Worm (Caenorhabditis elegans) whole organism, young adult: ENCODE data around the gene srsx-18.

Experiments
- B0336.3 ChIP-seq: fragments of 200-800 bp; sonication (Bioruptor generic); IDR thresholded peaks from 2 replicates; pipeline ENCODE4 v1.3.6; 2022; ENCODE audit warnings: missing genetic modification characterization, missing compliant biosample characterization
- C06A6.2 ChIP-seq: fragments of 200-800 bp; sonication (Bioruptor generic); conservative IDR thresholded peaks from 2 replicates; pipeline ENCODE4 v1.3.6; 2022; ENCODE audit warnings: missing genetic modification characterization, missing compliant biosample characterization
- F39B2.1 ChIP-seq: fragments of 200-800 bp; sonication (Bioruptor generic); IDR thresholded peaks from 2 replicates; pipeline ENCODE4 v1.3.6; 2022; ENCODE audit warnings: missing genetic modification reagents, missing genetic modification characterization, missing compliant biosample characterization
- F52B5.7 ChIP-seq: sonication (generic microtip); optimal IDR thresholded peaks from 2 replicates; lab custom pipeline; 2016; ENCODE audit warnings: mild to moderate bottlenecking, missing genetic modification characterization, missing compliant biosample characterization
- F55B11.4 ChIP-seq: sonication (generic microtip); optimal IDR thresholded peaks from 2 replicates; lab custom pipeline; 2016; ENCODE audit warnings: missing compliant biosample characterization, missing genetic modification characterization, borderline replicate concordance; ENCODE audit not compliant: insufficient read depth
- Y53F4B.3 ChIP-seq: fragments of 200-800 bp; sonication (Bioruptor generic); IDR thresholded peaks from 2 replicates; pipeline ENCODE4 v1.3.6; 2022; ENCODE audit warnings: missing genetic modification reagents, missing genetic modification characterization, missing compliant biosample characterization
- Y56A3A.18 ChIP-seq: fragments of 200-800 bp; sonication (Bioruptor generic); IDR thresholded peaks from 2 replicates; pipeline ENCODE4 v1.3.6; 2022; ENCODE audit warnings: missing genetic modification reagents, missing genetic modification characterization, missing compliant biosample characterization
- Y79H2A.3 ChIP-seq: fragments of 200-800 bp; sonication (Bioruptor generic); conservative IDR thresholded peaks from 2 replicates; pipeline ENCODE4 v1.3.6; 2022; ENCODE audit warnings: missing genetic modification reagents, missing genetic modification characterization, missing compliant biosample characterization
- Y95B8A.8 ChIP-seq: fragments of 200-800 bp; sonication (Bioruptor generic); IDR thresholded peaks from 2 replicates; pipeline ENCODE4 v1.3.6; 2022; ENCODE audit warnings: missing genetic modification reagents, missing genetic modification characterization, missing compliant biosample characterization
- akir-1 ChIP-seq: fragments of 200-800 bp; sonication (Bioruptor generic); optimal IDR thresholded peaks from 2 replicates; lab custom pipeline; 2018; ENCODE audit warnings: mild to moderate bottlenecking, missing genetic modification characterization, moderate library complexity, missing compliant biosample characterization
- athp-1 ChIP-seq: sonication (generic microtip); optimal IDR thresholded peaks from 2 replicates; lab custom pipeline; 2017; ENCODE audit warnings: mild to moderate bottlenecking, missing genetic modification characterization, missing compliant biosample characterization
- attf-5 ChIP-seq: fragments of 200-800 bp; sonication (Bioruptor generic); optimal IDR thresholded peaks from 2 replicates; lab custom pipeline; 2018; ENCODE audit warnings: mild to moderate bottlenecking, missing genetic modification characterization, missing compliant biosample characterization
- attf-6 ChIP-seq: fragments of 200-800 bp; sonication (Bioruptor generic); IDR thresholded peaks from 2 replicates; pipeline ENCODE4 v1.3.6; 2022; ENCODE audit warnings: missing genetic modification reagents, missing genetic modification characterization, missing compliant biosample characterization
- ccch-3 ChIP-seq: fragments of 200-800 bp; sonication (Bioruptor generic); optimal IDR thresholded peaks from 2 replicates; lab custom pipeline; 2018; ENCODE audit warnings: mild to moderate bottlenecking, missing genetic modification characterization, missing compliant biosample characterization
- cebp-1 ChIP-seq, 2 experiments: fragments of 200-800 bp in 1 of 2; sonication (Bioruptor generic) in 1 of 2; sonication (generic microtip) in 1 of 2; IDR thresholded peaks in 1 of 2; optimal IDR thresholded peaks in 1 of 2; 2 replicates each; pipeline versions ENCODE4 v1.3.6 to Lab custom; 2017 to 2022; ENCODE audit warnings: missing compliant biosample characterization in 2 of 2, missing genetic modification characterization in 2 of 2, mild to moderate bottlenecking in 1 of 2, missing genetic modification reagents in 1 of 2, moderate library complexity in 1 of 2
- cebp-2 ChIP-seq: fragments of 200-800 bp; sonication (Bioruptor generic); IDR thresholded peaks from 2 replicates; pipeline ENCODE4 v1.3.6; 2022; ENCODE audit warnings: missing genetic modification characterization, missing compliant biosample characterization
- ceh-40 ChIP-seq: fragments of 200-800 bp; sonication (Bioruptor generic); IDR thresholded peaks from 2 replicates; pipeline ENCODE4 v1.3.6; 2022; ENCODE audit warnings: missing genetic modification characterization, missing compliant biosample characterization
- egl-18 ChIP-seq: fragments of 200-800 bp; sonication (Bioruptor generic); IDR thresholded peaks from 2 replicates; pipeline ENCODE4 v1.3.6; 2022; ENCODE audit warnings: missing genetic modification reagents, missing genetic modification characterization, missing compliant biosample characterization
- ets-4 ChIP-seq: fragments of 200-800 bp; sonication (Bioruptor generic); optimal IDR thresholded peaks from 2 replicates; lab custom pipeline; 2018; ENCODE audit warnings: mild to moderate bottlenecking, missing genetic modification characterization, missing compliant biosample characterization
- gei-17 ChIP-seq: fragments of 200-800 bp; sonication (Bioruptor generic); optimal IDR thresholded peaks from 2 replicates; lab custom pipeline; 2018; ENCODE audit warnings: mild to moderate bottlenecking, missing genetic modification characterization, missing compliant biosample characterization
- hlh-26 ChIP-seq: fragments of 200-800 bp; sonication (Bioruptor generic); conservative IDR thresholded peaks from 2 replicates; pipeline ENCODE4 v1.3.6; 2022; ENCODE audit warnings: missing genetic modification reagents, missing genetic modification characterization, missing compliant biosample characterization
- hmg-1.2 ChIP-seq: fragments of 200-800 bp; sonication (Bioruptor generic); IDR thresholded peaks from 2 replicates; pipeline ENCODE4 v1.3.6; 2022; ENCODE audit warnings: missing genetic modification reagents, missing genetic modification characterization, missing compliant biosample characterization
- let-526 ChIP-seq: fragments of 200-800 bp; sonication (Bioruptor generic); IDR thresholded peaks from 2 replicates; pipeline ENCODE4 v1.3.6; 2022; ENCODE audit warnings: missing genetic modification reagents, missing genetic modification characterization, missing compliant biosample characterization
- lin-26 ChIP-seq: fragments of 200-800 bp; sonication (Bioruptor generic); IDR thresholded peaks from 2 replicates; pipeline ENCODE4 v1.3.6; 2022; ENCODE audit warnings: missing genetic modification reagents, missing genetic modification characterization, missing compliant biosample characterization
- lsy-27 ChIP-seq: sonication (generic microtip); optimal IDR thresholded peaks from 2 replicates; lab custom pipeline; 2017; ENCODE audit warnings: missing genetic modification characterization, mild to moderate bottlenecking, missing compliant biosample characterization, antibody characterized with exemption, missing genotype, borderline replicate concordance; ENCODE audit not compliant: insufficient read depth
- mes-4 ChIP-seq: sonication (generic microtip); optimal IDR thresholded peaks from 2 replicates; lab custom pipeline; 2016; ENCODE audit warnings: missing genotype, missing genetic modification characterization, missing compliant biosample characterization
- mxl-1 ChIP-seq: sonication (generic microtip); optimal IDR thresholded peaks from 2 replicates; lab custom pipeline; 2016; ENCODE audit warnings: missing genetic modification characterization, missing compliant biosample characterization
- pbrm-1 ChIP-seq: fragments of 200-800 bp; sonication (Bioruptor generic); IDR thresholded peaks from 2 replicates; pipeline ENCODE4 v1.3.6; 2022; ENCODE audit warnings: missing genetic modification reagents, missing genetic modification characterization, missing compliant biosample characterization
- rcor-1 ChIP-seq: fragments of 200-800 bp; sonication (Bioruptor generic); IDR thresholded peaks from 2 replicates; pipeline ENCODE4 v1.3.6; 2022; ENCODE audit warnings: missing genetic modification reagents, missing genetic modification characterization, missing compliant biosample characterization
- repo-1 ChIP-seq: sonication (generic microtip); optimal IDR thresholded peaks from 2 replicates; lab custom pipeline; 2017; ENCODE audit warnings: mild to moderate bottlenecking, missing genetic modification characterization, missing compliant biosample characterization
- snpc-1.3 ChIP-seq: sonication (generic microtip); optimal IDR thresholded peaks from 2 replicates; lab custom pipeline; 2017; ENCODE audit warnings: missing genetic modification characterization, mild to moderate bottlenecking, missing compliant biosample characterization, antibody characterized with exemption, moderate library complexity, missing genotype, missing genetic modification reagents; ENCODE audit not compliant: insufficient read depth
- snpc-3.4 ChIP-seq: sonication (generic microtip); optimal IDR thresholded peaks from 2 replicates; lab custom pipeline; 2017; ENCODE audit warnings: missing genetic modification characterization, mild to moderate bottlenecking, missing compliant biosample characterization, antibody characterized with exemption, moderate library complexity, missing genotype, missing genetic modification reagents
- unc-62 ChIP-seq: fragments of 150-350 bp; optimal IDR thresholded peaks from 2 replicates; lab custom pipeline; 2014; ENCODE audit warnings: missing biosample characterization, missing genetic modification reagents, missing genetic modification characterization
- zim-3 ChIP-seq: sonication (generic microtip); optimal IDR thresholded peaks from 2 replicates; lab custom pipeline; 2017; ENCODE audit warnings: mild to moderate bottlenecking, missing genetic modification characterization, moderate library complexity, missing compliant biosample characterization
- ztf-22 ChIP-seq: fragments of 200-800 bp; sonication (Bioruptor generic); optimal IDR thresholded peaks from 2 replicates; lab custom pipeline; 2018; ENCODE audit warnings: mild to moderate bottlenecking, missing genetic modification characterization, moderate library complexity, missing compliant biosample characterization
- ztf-28 ChIP-seq: fragments of 200-800 bp; sonication (Bioruptor generic); IDR thresholded peaks from 2 replicates; pipeline ENCODE4 v1.3.6; 2022; ENCODE audit warnings: missing genetic modification reagents, missing genetic modification characterization, missing compliant biosample characterization

srsx-18 gene

ce11 chrV:5943167-5943566 lies 20.8 kb downstream of the srsx-18 start, which contains the start of gene pst-1:
pst-1 (plus strand) TSS chrV:5943467.
- TF ChIP-seq B0336.3 (GFP tag; lab: Robert Waterston, UW) (no peak), Y56A3A.18 (no peak), Y95B8A.8 (GFP tag; lab: Robert Waterston, UW) (no peak), cebp-2 (GFP tag; lab: Robert Waterston, UW) (no peak), repo-1 (tag; lab: Kevin White, UChicago) (no peak), mes-4 (tag; lab: Kevin White, UChicago) (no peak), ets-4 (GFP tag; lab: Kevin White, UChicago) (no peak), rcor-1 (GFP tag; lab: Robert Waterston, UW) (no peak), snpc-1.3 (tag; lab: Kevin White, UChicago) (no peak), Y53F4B.3 (GFP tag; lab: Robert Waterston, UW) (no peak), F55B11.4 (tag; lab: Kevin White, UChicago) (no peak), mxl-1 (tag; lab: Kevin White, UChicago) (no peak), akir-1 (no peak), let-526 (no peak), F52B5.7 (no peak), lin-26 (GFP tag; lab: Robert Waterston, UW) (no peak), cebp-1 (GFP tag; IDR thresholded peaks at IDR 0.05; lab: Robert Waterston, UW) (no peak), cebp-1 (tag; optimal IDR thresholded peaks at IDR 0.05; lab: Kevin White, UChicago) (no peak)
- TF ChIP-seq, all 124 proteins: peak for 0

ce11 chrV:5949674-5950149 lies 27.4 kb downstream of the srsx-18 start:
- TF ChIP-seq unc-62 (GFP tag; lab: Kevin White, UChicago) (no peak), athp-1 (no peak), ztf-28 (no peak), pbrm-1 (GFP tag; lab: Robert Waterston, UW) (no peak), F52B5.7 (no peak), Y56A3A.18 (no peak), rcor-1 (GFP tag; lab: Robert Waterston, UW) (no peak), gei-17 (GFP tag; lab: Kevin White, UChicago) (no peak), attf-5 (no peak), snpc-3.4 (tag; lab: Kevin White, UChicago) (no peak), hmg-1.2 (GFP tag; lab: Robert Waterston, UW) (no peak), F39B2.1 (no peak), egl-18 (no peak), ccch-3 (GFP tag; lab: Kevin White, UChicago) (no peak), lsy-27 (tag; lab: Kevin White, UChicago) (no peak), ets-4 (GFP tag; lab: Kevin White, UChicago) (no peak), Y79H2A.3 (GFP tag; lab: Robert Waterston, UW) (no peak)
- TF ChIP-seq, all 124 proteins: peak for 0

- TF ChIP-seq ztf-22, result no peak
- no peak for TF ChIP-seq ceh-40 (GFP tag; lab: Robert Waterston, UW)
- TF ChIP-seq mes-4 (tag; lab: Kevin White, UChicago), result no peak
- TF ChIP-seq attf-6 (GFP tag; lab: Robert Waterston, UW), result no peak
- TF ChIP-seq C06A6.2 (GFP tag; lab: Robert Waterston, UW), result no peak
- no peak for TF ChIP-seq zim-3
- no peak for TF ChIP-seq hlh-26 (GFP tag; lab: Robert Waterston, UW)
These were observed 28.8 kb downstream of the srsx-18 start, which contains the start of gene M03F8.1 for ce11 chrV:5951133-5951532. M03F8.1 (plus strand) TSS chrV:5951433.
